Worm (Caenorhabditis elegans): ENCODE results near the gene R11A8.1.

Gene R11A8.1

DNA sequence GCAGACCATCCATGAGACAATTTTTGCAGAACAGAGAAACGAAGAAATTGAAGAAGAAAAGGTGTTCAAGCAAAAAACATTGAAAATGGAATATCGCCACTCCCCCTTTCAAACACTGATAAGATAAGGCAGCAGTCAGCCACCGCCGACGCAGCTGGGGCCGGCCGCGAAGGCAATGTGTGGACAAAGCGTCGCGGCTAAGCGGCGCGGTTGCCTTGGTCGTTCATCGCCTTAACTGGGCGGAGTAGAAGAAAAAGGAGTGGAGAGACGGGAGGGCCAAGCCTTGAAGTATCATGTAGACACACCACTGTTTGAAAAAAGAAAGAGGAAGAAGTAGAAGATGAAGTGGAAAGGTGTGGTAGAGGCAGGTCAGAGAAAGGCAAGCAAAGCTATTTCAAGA lies 26.0 kb downstream of the R11A8.1 start:
- TF ChIP-seq ceh-90 (tag; optimal IDR thresholded peaks at IDR 0.05) (no peak), irx-1 (tag; optimal IDR thresholded peaks at IDR 0.05) (no peak), lin-39 (tag; optimal IDR thresholded peaks at IDR 0.05) (no peak), mab-9 (GFP tag; IDR thresholded peaks at IDR 0.05) (no peak), pag-3 (tag; optimal IDR thresholded peaks at IDR 0.05; ENCODE audit: borderline replicate concordance, insufficient read depth) (no peak), nhr-11 (tag; optimal IDR thresholded peaks at IDR 0.05) (no peak), egl-27 (tag; optimal IDR thresholded peaks at IDR 0.05) (no peak), nhr-85 (tag) (peak; percentile 26), nhr-47 (tag; optimal IDR thresholded peaks at IDR 0.05) (peak; percentile 9), ces-1 (GFP tag; optimal IDR thresholded peaks at IDR 0.05) (no peak), nhr-71 (tag; optimal IDR thresholded peaks at IDR 0.05) (peak; percentile 13), Y116A8C.19 (tag; optimal IDR thresholded peaks at IDR 0.05; ENCODE audit: borderline replicate concordance) (no peak), blmp-1 (tag; optimal IDR thresholded peaks at IDR 0.05) (peak; percentile 71), lsy-2 (tag; optimal IDR thresholded peaks at IDR 0.05) (no peak), alr-1 (tag; optimal IDR thresholded peaks at IDR 0.05; ENCODE audit: borderline replicate concordance) (no peak), ceh-8 (GFP tag; optimal IDR thresholded peaks at IDR 0.05) (no peak), skn-1 (tag; optimal IDR thresholded peaks at IDR 0.05) (peak; percentile 6), zip-4 (GFP tag; optimal IDR thresholded peaks at IDR 0.05) (no peak), fkh-10 (GFP tag; optimal IDR thresholded peaks at IDR 0.05) (peak; percentile 15), aha-1 (tag; optimal IDR thresholded peaks at IDR 0.05) (no peak), dpl-1 (GFP tag; optimal IDR thresholded peaks at IDR 0.05) (no peak), fos-1 (tag; optimal IDR thresholded peaks at IDR 0.05) (no peak), C16A3.4 (tag; optimal IDR thresholded peaks at IDR 0.05) (no peak), hlh-17 (GFP tag; optimal IDR thresholded peaks at IDR 0.05; ENCODE audit: borderline replicate concordance) (no peak), aly-2 (tag; optimal IDR thresholded peaks at IDR 0.05) (no peak), nhr-84 (tag; optimal IDR thresholded peaks at IDR 0.05) (no peak), snpc-4 (tag; optimal IDR thresholded peaks at IDR 0.05) (no peak), mdl-1 (tag; optimal IDR thresholded peaks at IDR 0.05) (no peak), ceh-88 (GFP tag; IDR thresholded peaks at IDR 0.05) (no peak), mef-2 (tag; optimal IDR thresholded peaks at IDR 0.05) (no peak), ztf-4 (tag; optimal IDR thresholded peaks at IDR 0.05) (no peak), ama-1 (optimal IDR thresholded peaks at IDR 0.05) (no peak), nhr-76 (tag; optimal IDR thresholded peaks at IDR 0.05) (no peak), egl-13 (tag; optimal IDR thresholded peaks at IDR 0.05) (no peak), elt-3 (tag; optimal IDR thresholded peaks at IDR 0.05) (peak; percentile 62 to 89 (median 72)), unc-98 (GFP tag; IDR thresholded peaks at IDR 0.05) (no peak), unc-62 (GFP tag; optimal IDR thresholded peaks at IDR 0.05) (no peak), unc-130 (tag; optimal IDR thresholded peaks at IDR 0.05) (no peak), C34B4.2 (tag; optimal IDR thresholded peaks at IDR 0.05) (no peak), nhr-19 (GFP tag; conservative IDR thresholded peaks at IDR 0.05) (no peak), grh-1 (GFP tag; IDR thresholded peaks at IDR 0.05) (no peak), lin-15B (tag; optimal IDR thresholded peaks at IDR 0.05) (no peak), sox-4 (tag; optimal IDR thresholded peaks at IDR 0.05) (no peak), C04F5.9 (tag; optimal IDR thresholded peaks at IDR 0.05) (no peak), hpl-2 (GFP tag; optimal IDR thresholded peaks at IDR 0.05) (no peak), lin-13 (GFP tag; optimal IDR thresholded peaks at IDR 0.05) (no peak), isw-1 (GFP tag; IDR thresholded peaks at IDR 0.05) (no peak), elt-2 (tag; optimal IDR thresholded peaks at IDR 0.05) (peak; percentile 58), ztf-11 (tag; optimal IDR thresholded peaks at IDR 0.05) (no peak), unc-86 (tag; optimal IDR thresholded peaks at IDR 0.05) (no peak), lir-3 (tag; optimal IDR thresholded peaks at IDR 0.05; ENCODE audit: poor library complexity) (no peak), unc-30 (tag; optimal IDR thresholded peaks at IDR 0.05) (no peak), jun-1 (tag; optimal IDR thresholded peaks at IDR 0.05) (no peak), mep-1 (tag; optimal IDR thresholded peaks at IDR 0.05) (no peak)

Data from whole organism, L1 larva.